Worm (Caenorhabditis elegans) whole organism, young adult: Measurements from ENCODE around the gene fan-1.

Experiments used
- ama-1 ChIP-seq, 3 experiments: fragments of 150-350 bp in 1 of 3; sonication (generic microtip) in 2 of 3; optimal IDR thresholded peaks; 2 replicates each; lab custom pipeline; 2014 to 2018; ENCODE audit warnings: missing biosample characterization in 2 of 3, missing genetic modification characterization in 2 of 3, missing genetic modification reagents in 2 of 3
- chd-7 ChIP-seq: sonication (generic microtip); optimal IDR thresholded peaks from 2 replicates; lab custom pipeline; 2016; ENCODE audit warnings: mild to moderate bottlenecking, missing genetic modification characterization, moderate library complexity, missing compliant biosample characterization
- ekl-4 ChIP-seq: fragments of 200-800 bp; sonication (Bioruptor generic); IDR thresholded peaks from 2 replicates; pipeline ENCODE4 v1.3.6; 2022; ENCODE audit warnings: missing genetic modification reagents, missing genetic modification characterization, missing compliant biosample characterization
- lin-40 ChIP-seq: sonication (generic microtip); optimal IDR thresholded peaks from 2 replicates; lab custom pipeline; 2016; ENCODE audit warnings: missing genetic modification characterization, mild to moderate bottlenecking, missing compliant biosample characterization, missing genotype, missing genetic modification reagents
- pha-4 ChIP-seq: fragments of 150-350 bp; sonication (generic microtip); optimal IDR thresholded peaks from 2 replicates; lab custom pipeline; 2014; ENCODE audit warnings: missing biosample characterization, missing genetic modification reagents, missing genetic modification characterization
- unc-62 ChIP-seq: fragments of 150-350 bp; optimal IDR thresholded peaks from 2 replicates; lab custom pipeline; 2014; ENCODE audit warnings: missing biosample characterization, missing genetic modification reagents, missing genetic modification characterization
- xnd-1 ChIP-seq: sonication (generic microtip); optimal IDR thresholded peaks from 2 replicates; lab custom pipeline; 2016; ENCODE audit warnings: missing genotype, missing genetic modification reagents, missing genetic modification characterization, missing compliant biosample characterization

DNA sequence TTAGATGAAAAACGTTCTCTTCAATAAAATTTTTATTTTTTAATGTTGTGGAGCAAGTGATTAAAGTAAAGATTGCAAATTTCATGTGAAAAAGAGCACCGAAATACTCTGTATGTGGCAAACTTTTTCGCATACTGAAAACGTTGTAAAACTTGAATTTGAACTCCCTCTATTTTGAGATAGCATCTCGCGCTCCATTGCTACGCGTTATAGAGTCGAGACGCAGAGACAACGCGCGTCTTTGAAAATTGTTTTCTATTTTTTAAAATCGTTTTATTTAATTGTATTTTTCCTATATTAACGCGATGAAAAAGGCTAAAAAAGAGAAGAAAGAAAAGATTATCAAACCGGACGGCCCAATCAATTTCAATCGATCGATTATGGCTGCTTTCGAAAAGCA lies at the start of gene fan-1:
- TF ChIP-seq lin-40 (no peak), xnd-1 (tag; lab: Kevin White, UChicago) (no peak), ama-1 (optimal IDR thresholded peaks at IDR 0.05; lab: Kevin White, UChicago) (no peak), ama-1 (GFP tag; optimal IDR thresholded peaks at IDR 0.05; lab: Kevin White, UChicago) (no peak), pha-4 (tag; lab: Kevin White, UChicago) (no peak), chd-7 (tag; lab: Kevin White, UChicago) (no peak), unc-62 (no peak), ekl-4 (GFP tag; lab: Robert Waterston, UW) (no peak)
